Worm (Caenorhabditis elegans) whole organism, midembryonic: ENCODE data around the gene rnp-1.

Source experiments
- flt-1 ChIP-seq: fragments of 200-800 bp; sonication (Bioruptor generic); IDR thresholded peaks from 2 replicates; pipeline ENCODE4 v1.3.6; 2022; ENCODE audit warnings: missing genetic modification characterization, missing compliant biosample characterization
- med-1 ChIP-seq: sonication (generic microtip); optimal IDR thresholded peaks from 2 replicates; lab custom pipeline; 2017; ENCODE audit warnings: missing genetic modification characterization, mild to moderate bottlenecking, missing compliant biosample characterization, antibody characterized with exemption, missing genetic modification reagents; ENCODE audit not compliant: insufficient read depth
- ref-1 ChIP-seq: fragments of 200-800 bp; sonication (Bioruptor generic); conservative IDR thresholded peaks from 2 replicates; pipeline ENCODE4 v1.3.6; 2022; ENCODE audit warnings: missing genetic modification reagents, missing genetic modification characterization, missing compliant biosample characterization
- ztf-23 ChIP-seq: fragments of 200-800 bp; sonication (Bioruptor generic); IDR thresholded peaks from 2 replicates; pipeline ENCODE4 v1.3.6; 2022; ENCODE audit warnings: missing genetic modification reagents, missing genetic modification characterization, missing compliant biosample characterization
- ztf-29 ChIP-seq: fragments of 200-800 bp; sonication (Bioruptor generic); IDR thresholded peaks from 2 replicates; pipeline ENCODE4 v1.3.6; 2022; ENCODE audit warnings: missing genetic modification reagents, missing genetic modification characterization, missing compliant biosample characterization

DNA sequence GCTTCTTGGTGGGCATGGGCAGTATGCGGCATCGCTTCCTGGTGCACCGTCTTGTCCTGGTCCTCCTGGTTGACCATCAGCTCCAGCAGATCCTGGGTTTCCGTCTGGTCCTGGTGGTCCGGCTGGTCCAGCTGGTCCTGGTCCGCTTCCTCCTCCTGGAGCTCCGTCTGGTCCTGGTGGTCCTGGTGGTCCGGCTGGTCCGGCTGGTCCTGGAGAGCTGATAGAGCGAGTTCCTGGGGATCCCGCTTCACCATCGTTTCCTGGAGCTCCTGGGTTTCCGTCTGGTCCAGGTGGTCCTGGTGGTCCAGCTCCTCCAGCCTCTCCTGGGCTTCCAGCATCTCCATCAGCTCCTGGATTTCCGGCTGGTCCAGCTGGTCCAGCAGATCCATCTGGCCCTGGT, 25.0 kb upstream of the rnp-1 start:
- TF ChIP-seq ztf-23 (no peak), ztf-29 (GFP tag; lab: Robert Waterston, UW) (no peak), flt-1 (GFP tag; lab: Robert Waterston, UW) (no peak), ref-1 (GFP tag; lab: Robert Waterston, UW) (no peak), med-1 (no peak)
